Fruit fly (Drosophila melanogaster) whole organism, prepupa: ENCODE data around the gene Obp99d.

Source experiments
- CG11294 ChIP-seq: fragments of 200-800 bp; sonication (Bioruptor generic); IDR thresholded peaks from 2 replicates; pipeline ENCODE4 v1.3.6; 2022; ENCODE audit warnings: missing biosample characterization, missing genetic modification characterization
- CG11762 ChIP-seq: fragments of 200-800 bp; sonication (Bioruptor generic); optimal IDR thresholded peaks from 3 replicates; lab custom pipeline; 2016; ENCODE audit warnings: missing biosample characterization, missing genetic modification characterization; ENCODE audit not compliant: insufficient read depth
- CG3032 ChIP-seq: fragments of 200-800 bp; optimal IDR thresholded peaks from 2 replicates; lab custom pipeline; 2019; ENCODE audit warnings: missing biosample characterization, mild to moderate bottlenecking, missing genetic modification characterization, moderate library complexity
- CG8319 ChIP-seq: fragments of 200-800 bp; sonication (Bioruptor generic); optimal IDR thresholded peaks from 3 replicates; lab custom pipeline; 2016; ENCODE audit warnings: missing biosample characterization, missing genetic modification characterization
- OdsH ChIP-seq: fragments of 200-800 bp; sonication (Bioruptor generic); optimal IDR thresholded peaks from 3 replicates; lab custom pipeline; 2016; ENCODE audit warnings: missing biosample characterization, missing genetic modification characterization
- Sox15 ChIP-seq: fragments of 200-800 bp; sonication (Bioruptor generic); optimal IDR thresholded peaks from 3 replicates; lab custom pipeline; 2016; ENCODE audit warnings: missing biosample characterization, missing genetic modification characterization
- achi ChIP-seq: fragments of 200-800 bp; sonication (Bioruptor generic); optimal IDR thresholded peaks from 3 replicates; lab custom pipeline; 2016; ENCODE audit warnings: missing biosample characterization, missing genetic modification characterization
- acj6 ChIP-seq: fragments of 200-800 bp; sonication (Bioruptor generic); optimal IDR thresholded peaks from 3 replicates; lab custom pipeline; 2016; ENCODE audit warnings: missing biosample characterization, missing genetic modification characterization
- fd85E ChIP-seq: fragments of 200-800 bp; sonication (Bioruptor generic); optimal IDR thresholded peaks from 3 replicates; lab custom pipeline; 2016; ENCODE audit warnings: missing biosample characterization, missing genetic modification characterization
- fkh ChIP-seq: fragments of 200-800 bp; sonication (Bioruptor generic); optimal IDR thresholded peaks from 3 replicates; lab custom pipeline; 2017; ENCODE audit warnings: missing biosample characterization, mild to moderate bottlenecking, missing genetic modification characterization, moderate library complexity
- net ChIP-seq: fragments of 200-800 bp; sonication (Bioruptor generic); optimal IDR thresholded peaks from 3 replicates; lab custom pipeline; 2016; ENCODE audit warnings: missing biosample characterization, missing genetic modification characterization
- salr ChIP-seq, 2 experiments: fragments of 200-800 bp; sonication (Bioruptor generic); optimal IDR thresholded peaks; 3 replicates each; lab custom pipeline; 2016 to 2018; ENCODE audit warnings: missing biosample characterization in 2 of 2, missing genetic modification characterization in 2 of 2, mild to moderate bottlenecking in 1 of 2

DNA sequence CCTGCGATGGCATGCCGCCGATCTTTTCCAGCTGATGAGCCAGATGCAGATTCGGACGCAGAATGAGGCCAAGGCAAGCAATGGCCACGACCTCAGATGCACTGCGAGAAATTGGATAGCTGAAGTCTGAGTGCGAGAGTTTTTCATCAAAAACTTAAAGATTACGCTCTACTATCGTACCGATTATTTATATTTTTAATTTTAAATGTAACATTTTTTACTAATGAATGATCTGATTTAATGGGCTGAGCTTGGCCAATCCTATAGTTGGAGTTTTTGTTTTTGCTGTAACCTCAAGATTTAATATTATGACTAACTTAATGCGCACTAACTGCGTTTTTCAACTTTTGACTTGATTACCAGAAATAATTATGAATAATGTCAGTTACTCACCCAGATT, 48.0 kb downstream of the Obp99d start:
- TF ChIP-seq OdsH (GFP tag; lab: Kevin White, UChicago) = peak; percentile 57
- TF ChIP-seq fkh (GFP tag; lab: Kevin White, UChicago) = no peak
- peak; percentile 44 for TF ChIP-seq net (GFP tag; lab: Kevin White, UChicago)
- peak; percentile 26 for TF ChIP-seq CG3032 (tag; lab: Kevin White, UChicago)
- peak; percentile 51 for TF ChIP-seq CG8319
- peak; percentile 49 for TF ChIP-seq Sox15 (GFP tag; lab: Kevin White, UChicago)
- TF ChIP-seq acj6 (GFP tag; lab: Kevin White, UChicago) = peak; percentile 52
- no peak for TF ChIP-seq fd85E
- peak; percentile 19 for TF ChIP-seq CG11762
- TF ChIP-seq CG11294 = no peak
- TF ChIP-seq achi (GFP tag; lab: Kevin White, UChicago) = peak; percentile 50
- TF ChIP-seq salr (GFP tag; optimal IDR thresholded peaks at IDR 0.05; lab: Kevin White, UChicago) = peak in 1 of 2 experiments; percentile 36
